Fruit fly (Drosophila melanogaster): ENCODE measurements around the gene Clic.

Gene Clic

dm6 chrX:13815526-13816173 is 6.5 kb downstream of the Clic start (continued):
- peak; percentile 22 for TF ChIP-seq CG6254 (GFP tag; optimal IDR thresholded peaks at IDR 0.05)
- TF ChIP-seq CG30020 (tag; optimal IDR thresholded peaks at IDR 0.05) = peak; percentile 1
- peak; percentile 79; the same call in 2 of the 4 replicates for TF ChIP-seq chinmo (GFP tag; IDR thresholded peaks at IDR 0.05; ENCODE audit: partially characterized antibody)
- no peak for TF ChIP-seq Scr (GFP tag; IDR thresholded peaks at IDR 0.05; ENCODE audit: partially characterized antibody)
- TF ChIP-seq CG6272 (GFP tag; IDR thresholded peaks at IDR 0.05) = no peak
- TF ChIP-seq Neu2 (GFP tag; optimal IDR thresholded peaks at IDR 0.05; ENCODE audit: borderline replicate concordance) = no peak
- 0 out of 2 replicates have a peak, but pooled peaks have one; percentile 37 for TF ChIP-seq sob (GFP tag; IDR thresholded peaks at IDR 0.05)
- no peak for TF ChIP-seq Dp (GFP tag; optimal IDR thresholded peaks at IDR 0.05)
- TF ChIP-seq CG3995 (GFP tag; optimal IDR thresholded peaks at IDR 0.05) = peak; percentile 3
- TF ChIP-seq mirr (GFP tag; optimal IDR thresholded peaks at IDR 0.05) = peak; percentile 45
- no peak for TF ChIP-seq CG5953 (GFP tag; IDR thresholded peaks at IDR 0.05)
- peak; percentile 47 for TF ChIP-seq CG9609 (GFP tag; optimal IDR thresholded peaks at IDR 0.05)
- TF ChIP-seq salm (tag; optimal IDR thresholded peaks at IDR 0.05) = peak; percentile 37
- TF ChIP-seq sima (GFP tag; optimal IDR thresholded peaks at IDR 0.05) = no peak
- TF ChIP-seq Sox102F (GFP tag; optimal IDR thresholded peaks at IDR 0.05) = peak; percentile 61
- TF ChIP-seq CG12942 (GFP tag; optimal IDR thresholded peaks at IDR 0.05) = peak; percentile 37
- TF ChIP-seq fd102C (GFP tag; optimal IDR thresholded peaks at IDR 0.05) = no peak
- no peak for TF ChIP-seq peb (GFP tag; IDR thresholded peaks at IDR 0.05)
- no peak for TF ChIP-seq CG11696 (GFP tag; IDR thresholded peaks at IDR 0.05)
- peak; percentile 28 for TF ChIP-seq Dek (tag; optimal IDR thresholded peaks at IDR 0.05)
- TF ChIP-seq CG7745 (tag; optimal IDR thresholded peaks at IDR 0.05) = no peak
- TF ChIP-seq CG8478 (optimal IDR thresholded peaks at IDR 0.05) = no peak
- TF ChIP-seq bsh (GFP tag; optimal IDR thresholded peaks at IDR 0.05) = peak; percentile 50 to 69
- no peak for TF ChIP-seq CG13894 (tag; optimal IDR thresholded peaks at IDR 0.05)
- peak; percentile 72 for TF ChIP-seq so (GFP tag; IDR thresholded peaks at IDR 0.05)
- no peak for TF ChIP-seq MTF-1 (GFP tag; optimal IDR thresholded peaks at IDR 0.05; ENCODE audit: borderline replicate concordance)
- TF ChIP-seq Ada2b (GFP tag; IDR thresholded peaks at IDR 0.05) = peak; percentile 36
- TF ChIP-seq CG17328 (GFP tag; IDR thresholded peaks at IDR 0.05) = peak; percentile 54; the same call in 1 of the 2 replicates
- TF ChIP-seq trem (tag; optimal IDR thresholded peaks at IDR 0.05) = no peak
- peak; percentile 58 for TF ChIP-seq Adf1 (GFP tag; IDR thresholded peaks at IDR 0.05)
- TF ChIP-seq vnd (GFP tag; IDR thresholded peaks at IDR 0.05; ENCODE audit: partially characterized antibody) = no peak
- TF ChIP-seq pan (optimal IDR thresholded peaks at IDR 0.05) = no peak
- no peak for TF ChIP-seq pan (GFP tag; optimal IDR thresholded peaks at IDR 0.05 in 1 of 2, IDR thresholded peaks at IDR 0.05 in 1 of 2)
- peak; percentile 45; the same call in 1 of the 2 replicates for TF ChIP-seq CG9215 (GFP tag; IDR thresholded peaks at IDR 0.05)
- peak; percentile 32; the same call in 1 of the 2 replicates for TF ChIP-seq onecut (GFP tag; IDR thresholded peaks at IDR 0.05)
- no peak for TF ChIP-seq dimm (GFP tag; IDR thresholded peaks at IDR 0.05)
- 0 out of 3 replicates have a peak, but pooled peaks have one; percentile 31 for TF ChIP-seq gce (GFP tag; IDR thresholded peaks at IDR 0.05)
- TF ChIP-seq lmd (GFP tag; IDR thresholded peaks at IDR 0.05) = peak; percentile 72
- peak; percentile 71 for TF ChIP-seq phol (tag; optimal IDR thresholded peaks at IDR 0.05)
- peak; percentile 29 for TF ChIP-seq CG6813 (GFP tag; optimal IDR thresholded peaks at IDR 0.05)
- no peak for TF ChIP-seq amos (GFP tag; IDR thresholded peaks at IDR 0.05; ENCODE audit: partially characterized antibody)
- TF ChIP-seq dpn (GFP tag; optimal IDR thresholded peaks at IDR 0.05) = peak; percentile 55 to 70
- no peak for TF ChIP-seq z (GFP tag; IDR thresholded peaks at IDR 0.05)
- no peak for TF ChIP-seq p53 (GFP tag; optimal IDR thresholded peaks at IDR 0.05)
- TF ChIP-seq psq (GFP tag; optimal IDR thresholded peaks at IDR 0.05) = no peak
- TF ChIP-seq tup (GFP tag; optimal IDR thresholded peaks at IDR 0.05) = no peak
- TF ChIP-seq CG12744 (GFP tag; optimal IDR thresholded peaks at IDR 0.05) = no peak
- no peak for TF ChIP-seq CG33213 (GFP tag; optimal IDR thresholded peaks at IDR 0.05)
- no peak for TF ChIP-seq Doc3 (GFP tag; IDR thresholded peaks at IDR 0.05; ENCODE audit: partially characterized antibody)
- no peak for TF ChIP-seq fu2 (GFP tag; optimal IDR thresholded peaks at IDR 0.05)
